Fruit fly (Drosophila melanogaster) Kc167 (cell line): ENCODE results near the gene plh.

Experiments
- Myc ChIP-seq: fragments of >200 bp; optimal IDR thresholded peaks from 2 replicates; lab custom pipeline; 2017; ENCODE audit warnings: missing external identifiers
- Sin3A ChIP-seq: fragments of >200 bp; optimal IDR thresholded peaks from 2 replicates; lab custom pipeline; 2018; ENCODE audit warnings: missing external identifiers
- h ChIP-seq: fragments of >200 bp; optimal IDR thresholded peaks from 3 replicates; lab custom pipeline; 2018; ENCODE audit warnings: missing external identifiers
- insv ChIP-seq: fragments of >200 bp; optimal IDR thresholded peaks from 3 replicates; lab custom pipeline; 2018; ENCODE audit warnings: missing external identifiers
- psq ChIP-seq: fragments of >200 bp; optimal IDR thresholded peaks from 2 replicates; lab custom pipeline; 2017; ENCODE audit warnings: missing external identifiers
- ttk ChIP-seq: sonication (Bioruptor generic); optimal IDR thresholded peaks from 2 replicates; lab custom pipeline; 2017; ENCODE audit warnings: missing external identifiers

The plh gene

dm6 chr3R:4965145-4965544 lies 45.7 kb downstream of the plh start, which contains the start of gene Jhbp1:
Gene Jhbp1 (plus strand): TSS chr3R:4965445.
- TF ChIP-seq Sin3A (lab: Kevin White, UChicago) (no peak), ttk (no peak), insv (lab: Kevin White, UChicago) (no peak), h (lab: Kevin White, UChicago) (no peak), psq (lab: Kevin White, UChicago) (no peak), Myc (lab: Kevin White, UChicago) (no peak)

- TF ChIP-seq ttk (no peak), h (lab: Kevin White, UChicago) (no peak)
Observed at dm6 chr3R:4963917-4964316, 46.9 kb downstream of the plh start.

- no peak for TF ChIP-seq insv (lab: Kevin White, UChicago)
Observed at dm6 chr3R:4963370-4963769, 47.5 kb downstream of the plh start.

dm6 chr3R:4962689-4963088 lies 48.1 kb downstream of the plh start:
- TF ChIP-seq ttk (no peak), psq (lab: Kevin White, UChicago) (no peak), Myc (lab: Kevin White, UChicago) (no peak), h (lab: Kevin White, UChicago) (peak; percentile 71), Sin3A (lab: Kevin White, UChicago) (no peak)

dm6 chr3R:4961946-4962345 lies 48.9 kb downstream of the plh start:
- TF ChIP-seq psq (lab: Kevin White, UChicago) (no peak), Sin3A (lab: Kevin White, UChicago) (no peak), ttk (no peak), Myc (lab: Kevin White, UChicago) (no peak)

- TF ChIP-seq h (lab: Kevin White, UChicago) = no peak
- TF ChIP-seq ttk = no peak
- no peak for TF ChIP-seq insv (lab: Kevin White, UChicago)
- no peak for TF ChIP-seq Sin3A (lab: Kevin White, UChicago)
- TF ChIP-seq psq (lab: Kevin White, UChicago) = no peak
Observed at dm6 chr3R:4960898-4961819, 49.7 kb downstream of the plh start, which contains the start of gene Jhbp2. Gene Jhbp2 (minus strand): TSS chr3R:4961351.

DNA sequence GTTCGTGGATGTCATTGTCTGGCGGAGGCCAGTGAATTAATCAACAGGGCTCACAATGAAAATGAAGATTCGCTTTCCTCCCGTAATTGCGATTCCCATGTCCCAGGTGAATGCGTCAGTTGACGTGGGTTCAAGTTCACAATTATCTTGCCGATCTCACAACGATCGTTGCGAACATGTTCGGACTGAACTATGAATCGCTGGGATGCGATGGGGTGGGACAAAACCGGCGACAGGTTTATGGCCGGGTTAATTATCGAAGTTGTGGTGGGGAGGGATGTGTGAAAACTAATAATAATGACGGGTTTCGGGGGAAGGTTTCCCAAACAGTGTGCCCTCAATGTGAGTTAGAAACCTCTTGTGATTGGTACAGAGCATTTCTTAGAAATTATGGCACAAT lies 50.7 kb downstream of the plh start:
- TF ChIP-seq Sin3A (lab: Kevin White, UChicago) (no peak), Myc (lab: Kevin White, UChicago) (no peak), insv (lab: Kevin White, UChicago) (no peak), h (lab: Kevin White, UChicago) (no peak), psq (lab: Kevin White, UChicago) (no peak), ttk (no peak)

- no peak for TF ChIP-seq psq (lab: Kevin White, UChicago)
- TF ChIP-seq ttk = no peak
- TF ChIP-seq Sin3A (lab: Kevin White, UChicago) = no peak
- TF ChIP-seq h (lab: Kevin White, UChicago) = no peak
- no peak for TF ChIP-seq Myc (lab: Kevin White, UChicago)
- TF ChIP-seq insv (lab: Kevin White, UChicago) = no peak
Observed at dm6 chr3R:4957812-4958211, 53.0 kb downstream of the plh start.

dm6 chr3R:4955152-4955551 lies 55.7 kb downstream of the plh start, which contains the start of gene Jhbp3:
Gene Jhbp3 (minus strand): TSS chr3R:4955252.
- no peak for TF ChIP-seq Sin3A (lab: Kevin White, UChicago)
- no peak for TF ChIP-seq ttk
- no peak for TF ChIP-seq h (lab: Kevin White, UChicago)
- no peak for TF ChIP-seq Myc (lab: Kevin White, UChicago)
- no peak for TF ChIP-seq psq (lab: Kevin White, UChicago)
- no peak for TF ChIP-seq insv (lab: Kevin White, UChicago)

DNA sequence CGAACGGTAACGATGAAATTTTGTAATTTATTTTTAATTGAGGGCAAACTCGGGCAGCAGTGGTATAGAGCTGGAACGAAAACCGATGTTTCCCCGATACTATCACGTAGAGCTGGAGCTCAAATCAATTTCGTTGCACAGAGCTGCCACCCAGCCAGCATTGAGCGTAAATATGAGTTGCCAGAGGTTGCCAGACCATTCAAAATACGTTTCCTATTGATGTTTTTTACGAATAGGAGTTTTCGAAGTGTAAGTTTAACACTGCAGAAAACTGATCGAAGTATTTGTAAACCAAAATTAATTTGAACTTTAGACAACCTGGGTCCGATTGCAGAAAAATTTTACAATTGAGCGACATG lies 58.3 kb downstream of the plh start, which contains the start of gene Ubc6:
Gene Ubc6, minus strand, starts transcription at position 112 of the 359 bp plus-strand sequence.
- TF ChIP-seq insv (lab: Kevin White, UChicago) (no peak), psq (lab: Kevin White, UChicago) (no peak)

- TF ChIP-seq ttk = no peak
- no peak for TF ChIP-seq insv (lab: Kevin White, UChicago)
- no peak for TF ChIP-seq Sin3A (lab: Kevin White, UChicago)
- no peak for TF ChIP-seq psq (lab: Kevin White, UChicago)
- TF ChIP-seq Myc (lab: Kevin White, UChicago) = no peak
- TF ChIP-seq h (lab: Kevin White, UChicago) = no peak
Observed at dm6 chr3R:4951764-4952570, 58.9 kb downstream of the plh start.

DNA sequence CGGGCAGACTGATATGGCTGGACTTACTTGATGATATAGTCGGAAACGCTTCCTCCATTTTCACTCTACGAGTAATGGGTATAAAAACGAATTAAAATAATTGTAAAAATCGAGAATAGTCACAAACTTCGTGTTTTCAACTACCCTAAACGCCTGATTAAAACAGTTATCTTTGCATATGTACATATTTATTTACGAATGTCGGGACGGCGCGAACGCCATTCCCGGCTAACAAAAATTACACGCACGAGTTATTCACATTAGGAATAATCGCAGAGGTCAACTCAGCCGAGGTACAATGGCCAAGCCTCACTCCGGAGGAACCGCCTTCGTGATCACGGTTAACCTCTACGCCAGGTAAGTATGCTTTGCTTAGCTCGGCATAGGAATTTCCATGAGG lies 63.1 kb downstream of the plh start:
- TF ChIP-seq Myc (lab: Kevin White, UChicago) = no peak
- no peak for TF ChIP-seq Sin3A (lab: Kevin White, UChicago)
- TF ChIP-seq h (lab: Kevin White, UChicago) = no peak
- no peak for TF ChIP-seq psq (lab: Kevin White, UChicago)
- no peak for TF ChIP-seq ttk
